Worm (Caenorhabditis elegans) whole organism, L4 larva: ENCODE results near the gene ccr-4.
A peak's percentile ranks its signal among the peaks of the same experiment; 100 is the strongest.

ENCODE experiments used
- D1046.2 ChIP-seq: fragments of 200-800 bp; sonication (Bioruptor generic); IDR thresholded peaks from 2 replicates; pipeline ENCODE4 v1.3.6; 2022; ENCODE audit warnings: missing genetic modification characterization, missing compliant biosample characterization
- F10B5.3 ChIP-seq: sonication (generic microtip); optimal IDR thresholded peaks from 2 replicates; lab custom pipeline; 2016; ENCODE audit warnings: mild to moderate bottlenecking, missing genetic modification characterization, missing compliant biosample characterization
- F44E2.7 ChIP-seq: fragments of 200-800 bp; sonication (Bioruptor generic); IDR thresholded peaks from 2 replicates; pipeline ENCODE4 v2.1.2; 2022; ENCODE audit warnings: missing genetic modification characterization, missing compliant biosample characterization
- T20F7.1 ChIP-seq: fragments of 200-800 bp; sonication (Bioruptor generic); optimal IDR thresholded peaks from 2 replicates; lab custom pipeline; 2018; ENCODE audit warnings: mild to moderate bottlenecking, missing genetic modification characterization, missing compliant biosample characterization
- Y105C5A.15 ChIP-seq: fragments of 200-800 bp; sonication (Bioruptor generic); IDR thresholded peaks from 2 replicates; pipeline ENCODE4 v1.3.6; 2022; ENCODE audit warnings: missing genetic modification characterization, missing compliant biosample characterization
- Y48G9A.11 ChIP-seq: fragments of 200-800 bp; sonication (Bioruptor generic); IDR thresholded peaks from 2 replicates; pipeline ENCODE4 v1.3.6; 2022; ENCODE audit warnings: missing genetic modification reagents, missing genetic modification characterization, missing compliant biosample characterization
- Y5F2A.4 ChIP-seq: fragments of 200-800 bp; sonication (Bioruptor generic); optimal IDR thresholded peaks from 2 replicates; lab custom pipeline; 2018; ENCODE audit warnings: mild to moderate bottlenecking, missing genetic modification characterization, missing compliant biosample characterization
- Y75B8A.6 ChIP-seq: fragments of 200-800 bp; sonication (Bioruptor generic); IDR thresholded peaks from 2 replicates; pipeline ENCODE4 v1.3.6; 2022; ENCODE audit warnings: missing genetic modification reagents, missing genetic modification characterization, missing compliant biosample characterization
- attf-4 ChIP-seq: sonication (generic microtip); optimal IDR thresholded peaks from 3 replicates; lab custom pipeline; 2017; ENCODE audit warnings: missing biosample characterization, missing genetic modification characterization
- ceh-20 ChIP-seq: fragments of 200-800 bp; sonication (Bioruptor generic); IDR thresholded peaks from 2 replicates; pipeline ENCODE4 v1.3.6; 2022; ENCODE audit warnings: missing genetic modification reagents, missing genetic modification characterization, missing compliant biosample characterization
- ceh-28 ChIP-seq: fragments of 150-350 bp; optimal IDR thresholded peaks from 2 replicates; lab custom pipeline; 2014; ENCODE audit warnings: missing biosample characterization, missing genetic modification reagents, missing genetic modification characterization
- ceh-32 ChIP-seq: sonication (generic microtip); optimal IDR thresholded peaks from 2 replicates; lab custom pipeline; 2016; ENCODE audit warnings: mild to moderate bottlenecking, missing genetic modification characterization, missing compliant biosample characterization; ENCODE audit not compliant: poor library complexity
- ceh-82 ChIP-seq: sonication (generic microtip); optimal IDR thresholded peaks from 2 replicates; lab custom pipeline; 2017; ENCODE audit warnings: missing biosample characterization, missing genetic modification characterization
- daf-12 ChIP-seq: fragments of 150-350 bp; optimal IDR thresholded peaks from 2 replicates; lab custom pipeline; 2014; ENCODE audit warnings: missing biosample characterization, missing genetic modification reagents, missing genetic modification characterization
- daf-16 ChIP-seq, 3 experiments: sonication (generic microtip); optimal IDR thresholded peaks; 2 replicates each; lab custom pipeline; 2016 to 2017; ENCODE audit warnings: missing genetic modification characterization in 3 of 3, missing genetic modification reagents in 3 of 3, mild to moderate bottlenecking in 2 of 3, missing compliant biosample characterization in 2 of 3, missing biosample characterization in 1 of 3, moderate library complexity in 1 of 3
- dmd-8 ChIP-seq: fragments of 200-800 bp; sonication (Bioruptor generic); IDR thresholded peaks from 2 replicates; pipeline ENCODE4 v1.3.6; 2022; ENCODE audit warnings: missing genetic modification characterization, missing compliant biosample characterization
- dmd-9 ChIP-seq: fragments of 200-800 bp; sonication (Bioruptor generic); IDR thresholded peaks from 2 replicates; pipeline ENCODE4 v1.3.6; 2022; ENCODE audit warnings: missing genetic modification reagents, missing genetic modification characterization, missing compliant biosample characterization
- duxl-1 ChIP-seq: sonication (generic microtip); optimal IDR thresholded peaks from 2 replicates; lab custom pipeline; 2016; ENCODE audit warnings: mild to moderate bottlenecking, missing genetic modification characterization, moderate library complexity, missing compliant biosample characterization; ENCODE audit not compliant: poor library complexity
- egl-27 ChIP-seq: sonication (generic microtip); optimal IDR thresholded peaks from 3 replicates; lab custom pipeline; 2017; ENCODE audit warnings: missing biosample characterization, missing genetic modification reagents, missing genetic modification characterization
- egl-43 ChIP-seq: fragments of 200-800 bp; sonication (Bioruptor generic); IDR thresholded peaks from 2 replicates; pipeline ENCODE4 v1.3.6; 2022; ENCODE audit warnings: missing genetic modification reagents, missing genetic modification characterization, missing compliant biosample characterization
- fkh-10 ChIP-seq: fragments of 150-350 bp; optimal IDR thresholded peaks from 2 replicates; lab custom pipeline; 2014; ENCODE audit warnings: missing biosample characterization, missing genetic modification reagents, missing genetic modification characterization
- fos-1 ChIP-seq: fragments of 150-350 bp; optimal IDR thresholded peaks from 2 replicates; lab custom pipeline; 2014; ENCODE audit warnings: missing biosample characterization, missing genetic modification characterization
- hif-1 ChIP-seq, 2 experiments: sonication (generic microtip); optimal IDR thresholded peaks; 2 replicates each; lab custom pipeline; 2016 to 2017; ENCODE audit warnings: missing compliant biosample characterization in 2 of 2, missing genetic modification characterization in 2 of 2, missing genetic modification reagents in 2 of 2, missing genotype in 2 of 2, mild to moderate bottlenecking in 1 of 2
- hmg-1.1 ChIP-seq: fragments of 200-800 bp; sonication (Bioruptor generic); IDR thresholded peaks from 2 replicates; pipeline ENCODE4 v1.3.6; 2022; ENCODE audit warnings: missing genetic modification reagents, missing genetic modification characterization, missing compliant biosample characterization
- jun-1 ChIP-seq: fragments of 150-350 bp; optimal IDR thresholded peaks from 2 replicates; lab custom pipeline; 2014; ENCODE audit warnings: missing biosample characterization, missing genetic modification reagents, missing genetic modification characterization
- lim-7 ChIP-seq: fragments of 200-800 bp; sonication (Bioruptor generic); IDR thresholded peaks from 2 replicates; pipeline ENCODE4 v1.3.6; 2022; ENCODE audit warnings: missing genetic modification characterization, missing compliant biosample characterization
- lin-1 ChIP-seq: fragments of 200-800 bp; sonication (Bioruptor generic); IDR thresholded peaks from 2 replicates; pipeline ENCODE4 v1.3.6; 2022; ENCODE audit warnings: missing genetic modification reagents, missing genetic modification characterization, missing compliant biosample characterization
- lin-15B ChIP-seq: fragments of 150-350 bp; sonication (generic microtip); optimal IDR thresholded peaks from 3 replicates; lab custom pipeline; 2014; ENCODE audit warnings: missing biosample characterization, missing genetic modification characterization
- lin-29 ChIP-seq: fragments of 200-800 bp; sonication (Bioruptor generic); IDR thresholded peaks from 2 replicates; pipeline ENCODE4 v1.3.6; 2022; ENCODE audit warnings: missing genetic modification reagents, missing genetic modification characterization, missing compliant biosample characterization
- lir-3 ChIP-seq: sonication (generic microtip); optimal IDR thresholded peaks from 2 replicates; lab custom pipeline; 2016; ENCODE audit warnings: mild to moderate bottlenecking, missing genetic modification characterization, missing compliant biosample characterization
- mep-1 ChIP-seq: fragments of 150-350 bp; sonication (generic microtip); optimal IDR thresholded peaks from 3 replicates; lab custom pipeline; 2014; ENCODE audit warnings: missing biosample characterization, missing genetic modification characterization
- mxl-3 ChIP-seq: fragments of 200-800 bp; sonication (Bioruptor generic); optimal IDR thresholded peaks from 2 replicates; lab custom pipeline; 2018; ENCODE audit warnings: mild to moderate bottlenecking, missing genetic modification characterization, missing compliant biosample characterization
- nhr-102 ChIP-seq: sonication (generic microtip); optimal IDR thresholded peaks from 2 replicates; lab custom pipeline; 2016; ENCODE audit warnings: mild to moderate bottlenecking, missing genetic modification characterization, moderate library complexity, missing compliant biosample characterization
- nhr-25 ChIP-seq: sonication (generic microtip); optimal IDR thresholded peaks from 2 replicates; lab custom pipeline; 2017; ENCODE audit warnings: missing genetic modification characterization, mild to moderate bottlenecking, missing compliant biosample characterization, antibody characterized with exemption, moderate library complexity, borderline replicate concordance; ENCODE audit not compliant: insufficient read depth
- nhr-28 ChIP-seq: fragments of 150-350 bp; optimal IDR thresholded peaks from 2 replicates; lab custom pipeline; 2014; ENCODE audit warnings: missing biosample characterization, missing genetic modification characterization
- nhr-41 ChIP-seq: fragments of 200-800 bp; sonication (Bioruptor generic); IDR thresholded peaks from 2 replicates; pipeline ENCODE4 v1.3.6; 2022; ENCODE audit warnings: missing genetic modification reagents, missing genetic modification characterization, missing compliant biosample characterization
- nhr-48 ChIP-seq: sonication (generic microtip); optimal IDR thresholded peaks from 2 replicates; lab custom pipeline; 2016; ENCODE audit warnings: mild to moderate bottlenecking, missing genetic modification characterization, missing compliant biosample characterization
- nhr-6 ChIP-seq: fragments of 150-350 bp; optimal IDR thresholded peaks from 2 replicates; lab custom pipeline; 2014; ENCODE audit warnings: missing biosample characterization, missing genetic modification characterization
- pha-4 ChIP-seq, 2 experiments: fragments of 150-350 bp in 1 of 2; fragments of 200-800 bp in 1 of 2; sonication (Bioruptor generic) in 1 of 2; IDR thresholded peaks in 1 of 2; optimal IDR thresholded peaks in 1 of 2; 2 replicates each; pipeline versions ENCODE4 v1.3.6 to Lab custom; 2014 to 2022; ENCODE audit warnings: missing genetic modification characterization in 2 of 2, missing genetic modification reagents in 2 of 2, missing biosample characterization in 1 of 2, missing compliant biosample characterization in 1 of 2
- php-3 ChIP-seq: fragments of 200-800 bp; sonication (Bioruptor generic); IDR thresholded peaks from 2 replicates; pipeline ENCODE4 v1.3.6; 2022; ENCODE audit warnings: missing genetic modification reagents, missing genetic modification characterization, missing compliant biosample characterization
- saeg-2 ChIP-seq: fragments of 200-800 bp; sonication (Bioruptor generic); IDR thresholded peaks from 2 replicates; pipeline ENCODE4 v1.3.6; 2022; ENCODE audit warnings: missing genetic modification reagents, missing genetic modification characterization, missing compliant biosample characterization
- sdz-12 ChIP-seq: fragments of 200-800 bp; sonication (Bioruptor generic); optimal IDR thresholded peaks from 2 replicates; lab custom pipeline; 2018; ENCODE audit warnings: mild to moderate bottlenecking, missing genetic modification characterization, missing compliant biosample characterization
- snpc-4 ChIP-seq: fragments of 150-350 bp; optimal IDR thresholded peaks from 2 replicates; lab custom pipeline; 2014; ENCODE audit warnings: missing biosample characterization, missing genetic modification characterization
- spr-3 ChIP-seq: fragments of 200-800 bp; sonication (Bioruptor generic); optimal IDR thresholded peaks from 2 replicates; lab custom pipeline; 2018; ENCODE audit warnings: mild to moderate bottlenecking, missing genetic modification characterization, missing compliant biosample characterization
- tag-97 ChIP-seq: fragments of 200-800 bp; sonication (Bioruptor generic); IDR thresholded peaks from 2 replicates; pipeline ENCODE4 v1.3.6; 2022; ENCODE audit warnings: missing genetic modification characterization, missing compliant biosample characterization
- unc-130 ChIP-seq: sonication (generic microtip); optimal IDR thresholded peaks from 2 replicates; lab custom pipeline; 2016; ENCODE audit warnings: missing genetic modification reagents, missing genetic modification characterization, missing compliant biosample characterization
- unc-39 ChIP-seq: sonication (generic microtip); optimal IDR thresholded peaks from 2 replicates; lab custom pipeline; 2017; ENCODE audit warnings: missing biosample characterization, missing genetic modification characterization
- vab-7 ChIP-seq: fragments of 200-800 bp; sonication (Bioruptor generic); IDR thresholded peaks from 2 replicates; pipeline ENCODE4 v1.3.6; 2022; ENCODE audit warnings: missing genetic modification reagents, missing genetic modification characterization, missing compliant biosample characterization
- zag-1 ChIP-seq: fragments of 150-350 bp; optimal IDR thresholded peaks from 2 replicates; lab custom pipeline; 2014; ENCODE audit warnings: missing biosample characterization, missing genetic modification characterization
- zip-2 ChIP-seq: fragments of 150-350 bp; optimal IDR thresholded peaks from 2 replicates; lab custom pipeline; 2014; ENCODE audit warnings: missing biosample characterization, missing genetic modification characterization
- ztf-7 ChIP-seq: fragments of 150-350 bp; optimal IDR thresholded peaks from 2 replicates; lab custom pipeline; 2014; ENCODE audit warnings: missing biosample characterization, missing genetic modification characterization

The ccr-4 gene

ce11 chrIV:12364964-12365363, 3.6 kb downstream of the ccr-4 start (continued):
- no peak for TF ChIP-seq ztf-7 (tag; lab: Kevin White, UChicago)
- TF ChIP-seq zag-1 (tag; lab: Kevin White, UChicago): no peak
- no peak for TF ChIP-seq lin-15B (tag; lab: Kevin White, UChicago)
- no peak for TF ChIP-seq unc-130 (GFP tag; lab: Kevin White, UChicago)
- no peak for TF ChIP-seq spr-3 (GFP tag; lab: Kevin White, UChicago)
- TF ChIP-seq mep-1 (tag; lab: Kevin White, UChicago): peak; percentile 19
- TF ChIP-seq lin-29 (GFP tag; lab: Robert Waterston, UW): no peak
- TF ChIP-seq ceh-20: no peak
- TF ChIP-seq nhr-28 (tag; lab: Kevin White, UChicago): no peak
- 0 out of 2 replicates have a peak, but pooled peaks have one; percentile 10 for TF ChIP-seq egl-43 (GFP tag; lab: Robert Waterston, UW)
- TF ChIP-seq lin-1 (GFP tag; lab: Robert Waterston, UW): no peak
- no peak for TF ChIP-seq fos-1 (tag; lab: Kevin White, UChicago)
- TF ChIP-seq attf-4: no peak
- peak; percentile 26 for TF ChIP-seq mxl-3
- no peak for TF ChIP-seq vab-7 (GFP tag; lab: Robert Waterston, UW)
- no peak for TF ChIP-seq ceh-82 (tag; lab: Kevin White, UChicago)
- TF ChIP-seq ceh-32 (tag; lab: Kevin White, UChicago): no peak
- TF ChIP-seq Y105C5A.15 (GFP tag; lab: Robert Waterston, UW): no peak
- no peak for TF ChIP-seq Y75B8A.6 (GFP tag; lab: Robert Waterston, UW)
- TF ChIP-seq php-3: no peak
- no peak for TF ChIP-seq jun-1 (tag; lab: Kevin White, UChicago)
- no peak for TF ChIP-seq nhr-48
- TF ChIP-seq lir-3: no peak
- no peak for TF ChIP-seq sdz-12
- TF ChIP-seq Y48G9A.11 (GFP tag; lab: Robert Waterston, UW): no peak
- TF ChIP-seq pha-4 (GFP tag; IDR thresholded peaks at IDR 0.05; lab: Robert Waterston, UW): no peak
- TF ChIP-seq pha-4 (tag; optimal IDR thresholded peaks at IDR 0.05; lab: Kevin White, UChicago): no peak
- no peak for TF ChIP-seq tag-97 (GFP tag; lab: Robert Waterston, UW)
- peak; percentile 56; the same call in 1 of the 2 replicates for TF ChIP-seq hmg-1.1 (GFP tag; lab: Robert Waterston, UW)
- TF ChIP-seq duxl-1: no peak
- TF ChIP-seq dmd-9: no peak
- TF ChIP-seq fkh-10 (GFP tag; lab: Kevin White, UChicago): peak; percentile 35
- no peak for TF ChIP-seq lim-7 (GFP tag; lab: Robert Waterston, UW)
- no peak for TF ChIP-seq nhr-41 (GFP tag; lab: Robert Waterston, UW)
- no peak for TF ChIP-seq saeg-2 (GFP tag; lab: Robert Waterston, UW)
- TF ChIP-seq nhr-25 (tag; lab: Kevin White, UChicago): no peak
- no peak for TF ChIP-seq F10B5.3
- TF ChIP-seq Y5F2A.4 (GFP tag; lab: Kevin White, UChicago): no peak
- no peak for TF ChIP-seq egl-27
- TF ChIP-seq nhr-6 (tag; lab: Kevin White, UChicago): no peak
- TF ChIP-seq daf-16 (GFP tag; optimal IDR thresholded peaks at IDR 0.05; lab: Kevin White, UChicago): no peak
- peak; percentile 18 for TF ChIP-seq daf-16 (tag; optimal IDR thresholded peaks at IDR 0.05; lab: Kevin White, UChicago)
- no peak for TF ChIP-seq nhr-102 (tag; lab: Kevin White, UChicago)
- no peak for TF ChIP-seq T20F7.1
- no peak for TF ChIP-seq F44E2.7 (GFP tag; lab: Robert Waterston, UW)
- peak in 1 of 2 experiments; percentile 18 for TF ChIP-seq hif-1 (tag; optimal IDR thresholded peaks at IDR 0.05; lab: Kevin White, UChicago)
- TF ChIP-seq D1046.2: no peak
- no peak for TF ChIP-seq dmd-8 (GFP tag; lab: Robert Waterston, UW)
- no peak for TF ChIP-seq zip-2 (tag; lab: Kevin White, UChicago)
- no peak for TF ChIP-seq daf-12 (tag; lab: Kevin White, UChicago)
- TF ChIP-seq ceh-28 (tag; lab: Kevin White, UChicago): no peak
- TF ChIP-seq unc-39 (tag; lab: Kevin White, UChicago): no peak
- TF ChIP-seq snpc-4 (tag; lab: Kevin White, UChicago): no peak
